Fruit fly (Drosophila melanogaster): ENCODE data around the gene CG13950.
A peak's percentile ranks its signal among the peaks of the same experiment; 100 is the strongest.

The CG13950 gene

DNA sequence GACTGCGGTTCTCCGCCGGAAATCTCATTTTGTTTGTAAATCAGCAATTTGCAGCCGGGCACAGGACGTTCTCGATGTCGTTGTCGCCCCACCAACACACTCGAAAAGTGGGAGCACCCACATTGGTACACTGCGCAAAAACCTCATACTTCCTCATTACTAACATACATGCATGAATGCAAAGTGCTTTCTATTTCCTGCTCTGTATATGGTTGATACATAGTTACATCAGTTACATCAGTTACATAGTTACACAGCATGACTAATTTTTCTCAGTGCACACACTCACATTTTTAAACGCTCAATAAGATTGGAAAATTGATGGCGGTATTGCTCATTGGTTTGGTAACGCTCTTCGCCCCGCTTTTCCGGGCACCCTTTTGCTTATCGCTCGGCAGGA is 37.1 kb downstream of the CG13950 start (continued):
- TF ChIP-seq ash1 (GFP tag; optimal IDR thresholded peaks at IDR 0.05) = no peak
- no peak for TF ChIP-seq CG4328 (GFP tag; optimal IDR thresholded peaks at IDR 0.05)
- TF ChIP-seq tup (GFP tag; optimal IDR thresholded peaks at IDR 0.05) = no peak
- peak; percentile 30 for TF ChIP-seq grau (tag; optimal IDR thresholded peaks at IDR 0.05)
- no peak for TF ChIP-seq twi (tag; optimal IDR thresholded peaks at IDR 0.05)
- TF ChIP-seq sim (GFP tag; IDR thresholded peaks at IDR 0.05) = no peak
- peak; percentile 28; the same call in 1 of the 2 replicates for TF ChIP-seq CG9932 (GFP tag; IDR thresholded peaks at IDR 0.05)
- peak; percentile 27 for TF ChIP-seq Fer3 (tag; optimal IDR thresholded peaks at IDR 0.05)
- no peak for TF ChIP-seq CG4854 (GFP tag; optimal IDR thresholded peaks at IDR 0.05)
- peak; percentile 3 for TF ChIP-seq org-1 (GFP tag; optimal IDR thresholded peaks at IDR 0.05)
- no peak for TF ChIP-seq CG6791 (GFP tag; IDR thresholded peaks at IDR 0.05; ENCODE audit: partially characterized antibody)
- no peak for TF ChIP-seq sima (GFP tag; optimal IDR thresholded peaks at IDR 0.05)
- TF ChIP-seq ems (GFP tag; optimal IDR thresholded peaks at IDR 0.05) = peak; percentile 37
- TF ChIP-seq CG30403 (GFP tag; optimal IDR thresholded peaks at IDR 0.05) = peak; percentile 7
- peak; percentile 38; the same call in 1 of the 2 replicates for TF ChIP-seq Ptx1 (GFP tag; IDR thresholded peaks at IDR 0.05)
- 0 out of 3 replicates have a peak, but pooled peaks have one; percentile 43 for TF ChIP-seq Dbx (GFP tag; IDR thresholded peaks at IDR 0.05)
- TF ChIP-seq row (GFP tag; IDR thresholded peaks at IDR 0.05) = peak; percentile 49
- TF ChIP-seq Bdp1 (GFP tag; optimal IDR thresholded peaks at IDR 0.05) = no peak
- peak; percentile 44 for TF ChIP-seq CG11504 (tag; optimal IDR thresholded peaks at IDR 0.05)
- no peak for TF ChIP-seq sc (optimal IDR thresholded peaks at IDR 0.05)
- TF ChIP-seq sc (GFP tag; optimal IDR thresholded peaks at IDR 0.05) = no peak
- no peak for TF ChIP-seq CG3838 (GFP tag; optimal IDR thresholded peaks at IDR 0.05)
- TF ChIP-seq CG14050 (GFP tag; IDR thresholded peaks at IDR 0.05) = no peak
- peak; percentile 2 for TF ChIP-seq CG17359 (tag; optimal IDR thresholded peaks at IDR 0.05)
- no peak for TF ChIP-seq prd (optimal IDR thresholded peaks at IDR 0.05)
- peak; percentile 58 for TF ChIP-seq prd (GFP tag; IDR thresholded peaks at IDR 0.05)
- peak; percentile 41 for TF ChIP-seq gem (tag; optimal IDR thresholded peaks at IDR 0.05)
- TF ChIP-seq lab (GFP tag; optimal IDR thresholded peaks at IDR 0.05) = peak; percentile 46
- no peak for TF ChIP-seq YL-1 (GFP tag; optimal IDR thresholded peaks at IDR 0.05)
- peak; percentile 23 for TF ChIP-seq dmrt99B (tag; optimal IDR thresholded peaks at IDR 0.05)
- TF ChIP-seq CG3281 (GFP tag; optimal IDR thresholded peaks at IDR 0.05) = peak; percentile 16
- 0 out of 3 replicates have a peak, but pooled peaks have one; percentile 38 for TF ChIP-seq ase (GFP tag; IDR thresholded peaks at IDR 0.05)
- TF ChIP-seq CG6813 (GFP tag; optimal IDR thresholded peaks at IDR 0.05) = peak; percentile 26
- TF ChIP-seq inv (GFP tag; IDR thresholded peaks at IDR 0.05; ENCODE audit: partially characterized antibody) = no peak
- TF ChIP-seq fd96Cb (tag; optimal IDR thresholded peaks at IDR 0.05) = peak; percentile 14
- no peak for TF ChIP-seq CG5245 (GFP tag; optimal IDR thresholded peaks at IDR 0.05)
- no peak for TF ChIP-seq fd102C (GFP tag; optimal IDR thresholded peaks at IDR 0.05)
- TF ChIP-seq Mes4 (GFP tag; optimal IDR thresholded peaks at IDR 0.05) = no peak
- peak; percentile 11 for TF ChIP-seq phol (tag; optimal IDR thresholded peaks at IDR 0.05)
- 0 out of 2 replicates have a peak, but pooled peaks have one; percentile 17 for TF ChIP-seq CG14441 (GFP tag; IDR thresholded peaks at IDR 0.05)
- TF ChIP-seq zfh2 (GFP tag; optimal IDR thresholded peaks at IDR 0.05) = peak; percentile 16
- 0 out of 2 replicates have a peak, but pooled peaks have one; percentile 24 for TF ChIP-seq CG17328 (GFP tag; IDR thresholded peaks at IDR 0.05)
- TF ChIP-seq pan (optimal IDR thresholded peaks at IDR 0.05) = no peak
- peak in 1 of 2 experiments; percentile 65 for TF ChIP-seq pan (GFP tag; optimal IDR thresholded peaks at IDR 0.05 in 1 of 2, IDR thresholded peaks at IDR 0.05 in 1 of 2)
- TF ChIP-seq CG16813 (GFP tag; IDR thresholded peaks at IDR 0.05; ENCODE audit: partially characterized antibody) = no peak
- TF ChIP-seq tin (GFP tag; optimal IDR thresholded peaks at IDR 0.05) = peak; percentile 13
- TF ChIP-seq vvl (GFP tag; IDR thresholded peaks at IDR 0.05) = 0 out of 2 replicates have a peak, but pooled peaks have one; percentile 28
- peak; percentile 76 for TF ChIP-seq Med (GFP tag)

Data from whole organism, embryonic.